Worm (Caenorhabditis elegans) whole organism, L3 larva: ENCODE data around the gene F53A3.1.

Source experiments
- aly-2 ChIP-seq: fragments of 150-350 bp; optimal IDR thresholded peaks from 2 replicates; lab custom pipeline; 2014; ENCODE audit warnings: missing biosample characterization, missing genetic modification characterization
- elt-2 ChIP-seq: sonication (generic microtip); optimal IDR thresholded peaks from 2 replicates; lab custom pipeline; 2016; ENCODE audit warnings: missing genetic modification reagents, mild to moderate bottlenecking, missing genetic modification characterization, missing compliant biosample characterization
- lin-39 ChIP-seq: fragments of 150-350 bp; optimal IDR thresholded peaks from 2 replicates; lab custom pipeline; 2018; ENCODE audit warnings: missing biosample characterization, missing genetic modification reagents, missing genetic modification characterization
- nhr-23 ChIP-seq: fragments of 150-350 bp; optimal IDR thresholded peaks from 2 replicates; lab custom pipeline; 2014; ENCODE audit warnings: missing biosample characterization, missing genetic modification reagents, missing genetic modification characterization
- nhr-25 ChIP-seq: sonication (generic microtip); optimal IDR thresholded peaks from 2 replicates; lab custom pipeline; 2017; ENCODE audit warnings: missing biosample characterization, missing genetic modification characterization
- unc-39 ChIP-seq: sonication (generic microtip); optimal IDR thresholded peaks from 4 replicates; lab custom pipeline; 2017; ENCODE audit warnings: missing biosample characterization, missing genetic modification characterization

DNA sequence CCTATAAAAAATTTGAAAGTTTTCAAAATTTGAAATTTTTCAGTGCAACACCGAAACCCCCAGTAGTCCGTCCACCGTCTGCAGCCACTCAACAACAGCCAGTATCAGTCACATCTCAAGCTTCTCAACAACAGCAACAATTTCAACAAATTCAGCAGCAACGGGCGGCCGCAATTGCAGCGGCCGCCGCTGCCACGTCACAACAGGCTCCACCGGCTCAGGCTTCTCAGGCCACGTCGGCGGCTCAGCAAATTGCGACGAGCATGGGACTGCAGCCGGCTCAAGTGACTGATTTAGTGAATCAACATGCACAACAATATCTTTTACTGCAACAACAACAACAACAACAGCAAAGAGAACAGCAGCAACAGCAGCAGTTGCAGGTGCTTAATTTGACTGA, 9.3 kb downstream of the F53A3.1 start:
- TF ChIP-seq nhr-23 (tag; lab: Kevin White, UChicago) (no peak), aly-2 (tag; lab: Kevin White, UChicago) (no peak), nhr-25 (tag; lab: Kevin White, UChicago) (no peak), lin-39 (tag; lab: Kevin White, UChicago) (no peak), unc-39 (no peak), elt-2 (tag; lab: Kevin White, UChicago) (no peak)
